Fruit fly (Drosophila melanogaster) whole organism, embryonic: ENCODE results near the gene osp.

Experiments
- CG10147 ChIP-seq: fragments of 200-800 bp; sonication (Bioruptor generic); optimal IDR thresholded peaks from 2 replicates; lab custom pipeline; 2019; ENCODE audit warnings: missing biosample characterization, mild to moderate bottlenecking, missing genetic modification characterization, moderate library complexity
- CG10431 ChIP-seq: fragments of 200-800 bp; sonication (Bioruptor generic); optimal IDR thresholded peaks from 3 replicates; lab custom pipeline; 2018; ENCODE audit warnings: missing biosample characterization, mild to moderate bottlenecking, missing genetic modification characterization
- CG10959 ChIP-seq: fragments of 200-800 bp; sonication (Bioruptor generic); IDR thresholded peaks from 2 replicates; pipeline ENCODE4 v1.3.6; 2022; ENCODE audit warnings: missing biosample characterization, missing genetic modification characterization
- CG10979 ChIP-seq: fragments of 200-800 bp; sonication (Bioruptor generic); optimal IDR thresholded peaks from 2 replicates; lab custom pipeline; 2018; ENCODE audit warnings: missing biosample characterization, mild to moderate bottlenecking, missing genetic modification characterization, moderate library complexity
- CG11504 ChIP-seq: fragments of 200-800 bp; sonication (Bioruptor generic); optimal IDR thresholded peaks from 3 replicates; lab custom pipeline; 2019; ENCODE audit warnings: missing biosample characterization, mild to moderate bottlenecking, missing genetic modification characterization, moderate library complexity
- CG11695 ChIP-seq: fragments of 200-800 bp; sonication (Bioruptor generic); IDR thresholded peaks from 3 replicates; pipeline ENCODE4 v1.3.6; 2022; ENCODE audit warnings: missing biosample characterization, missing genetic modification characterization
- CG1233 ChIP-seq: fragments of 200-800 bp; sonication (Bioruptor generic); optimal IDR thresholded peaks from 4 replicates; lab custom pipeline; 2018; ENCODE audit warnings: missing biosample characterization, mild to moderate bottlenecking, missing genetic modification characterization
- CG12659 ChIP-seq: fragments of 200-800 bp; sonication (Bioruptor generic); optimal IDR thresholded peaks from 3 replicates; lab custom pipeline; 2017; ENCODE audit warnings: mild to moderate bottlenecking, missing biosample characterization, missing genetic modification reagents, missing genetic modification characterization
- CG13287 ChIP-seq: fragments of 200-800 bp; sonication (Bioruptor generic); IDR thresholded peaks from 2 replicates; pipeline ENCODE4 v1.3.6; 2022; ENCODE audit warnings: missing biosample characterization, missing genetic modification characterization; ENCODE audit not compliant: partially characterized antibody
- CG15073 ChIP-seq: fragments of 200-800 bp; sonication (Bioruptor generic); optimal IDR thresholded peaks from 2 replicates; lab custom pipeline; 2016; ENCODE audit warnings: missing biosample characterization, missing genetic modification characterization
- CG15696 ChIP-seq: fragments of 200-800 bp; sonication (Bioruptor generic); optimal IDR thresholded peaks from 2 replicates; lab custom pipeline; 2019; ENCODE audit warnings: missing biosample characterization, mild to moderate bottlenecking, missing genetic modification characterization, moderate library complexity
- CG16863 ChIP-seq: fragments of 200-800 bp; sonication (Bioruptor generic); optimal IDR thresholded peaks from 3 replicates; lab custom pipeline; 2016; ENCODE audit warnings: missing biosample characterization, missing genetic modification characterization
- CG17568 ChIP-seq: fragments of 200-800 bp; sonication (Bioruptor generic); optimal IDR thresholded peaks from 2 replicates; lab custom pipeline; 2018; ENCODE audit warnings: missing biosample characterization, mild to moderate bottlenecking, missing genetic modification characterization, moderate library complexity
- CG17802 ChIP-seq: fragments of 200-800 bp; sonication (Bioruptor generic); optimal IDR thresholded peaks from 2 replicates; lab custom pipeline; 2018; ENCODE audit warnings: missing biosample characterization, mild to moderate bottlenecking, missing genetic modification characterization, moderate library complexity
- CG30403 ChIP-seq: fragments of 200-800 bp; sonication (Bioruptor generic); optimal IDR thresholded peaks from 3 replicates; lab custom pipeline; 2016; ENCODE audit warnings: missing biosample characterization, missing genetic modification characterization
- CG31365 ChIP-seq: fragments of 200-800 bp; sonication (Bioruptor generic); optimal IDR thresholded peaks from 2 replicates; lab custom pipeline; 2018; ENCODE audit warnings: missing biosample characterization, mild to moderate bottlenecking, missing genetic modification characterization
- CG3163 ChIP-seq: fragments of 200-800 bp; sonication (Bioruptor generic); optimal IDR thresholded peaks from 3 replicates; lab custom pipeline; 2016; ENCODE audit warnings: missing biosample characterization, missing genetic modification characterization
- CG33557 ChIP-seq: fragments of 200-800 bp; sonication (Bioruptor generic); optimal IDR thresholded peaks from 2 replicates; lab custom pipeline; 2019; ENCODE audit warnings: missing biosample characterization, mild to moderate bottlenecking, missing genetic modification characterization, moderate library complexity
- CG4328 ChIP-seq: fragments of 200-800 bp; sonication (Bioruptor generic); optimal IDR thresholded peaks from 3 replicates; lab custom pipeline; 2017; ENCODE audit warnings: missing biosample characterization, missing genetic modification reagents, missing genetic modification characterization
- CG4707 ChIP-seq: fragments of 200-800 bp; sonication (Bioruptor generic); optimal IDR thresholded peaks from 2 replicates; lab custom pipeline; 2018; ENCODE audit warnings: missing biosample characterization, mild to moderate bottlenecking, missing genetic modification characterization, moderate library complexity
- Drgx ChIP-seq: fragments of 200-800 bp; sonication (Bioruptor generic); IDR thresholded peaks from 2 replicates; pipeline ENCODE4 v1.3.6; 2022; ENCODE audit warnings: missing biosample characterization, missing genetic modification characterization
- Ets65A ChIP-seq: fragments of 200-800 bp; sonication (Bioruptor generic); peaks from one replicate; lab custom pipeline; 2016; ENCODE audit warnings: missing biosample characterization, missing genetic modification characterization
- Fer1 ChIP-seq: fragments of 200-800 bp; sonication (Bioruptor generic); optimal IDR thresholded peaks from 2 replicates; lab custom pipeline; 2017; ENCODE audit warnings: missing biosample characterization, mild to moderate bottlenecking, missing genetic modification characterization
- Jarid2 ChIP-seq: fragments of 200-800 bp; sonication (Bioruptor generic); optimal IDR thresholded peaks from 3 replicates; lab custom pipeline; 2017; ENCODE audit warnings: mild to moderate bottlenecking, missing biosample characterization, missing genetic modification reagents, missing genetic modification characterization
- Lhr ChIP-seq: fragments of 200-800 bp; sonication (Bioruptor generic); optimal IDR thresholded peaks from 3 replicates; lab custom pipeline; 2017; ENCODE audit warnings: mild to moderate bottlenecking, missing biosample characterization, missing genetic modification reagents, missing genetic modification characterization
- Max ChIP-seq: fragments of 200-800 bp; sonication (Bioruptor generic); optimal IDR thresholded peaks from 2 replicates; lab custom pipeline; 2016; ENCODE audit warnings: missing biosample characterization, mild to moderate bottlenecking, missing genetic modification characterization
- NC2β ChIP-seq: fragments of 200-800 bp; sonication (Bioruptor generic); optimal IDR thresholded peaks from 2 replicates; lab custom pipeline; 2016; ENCODE audit warnings: missing biosample characterization, missing genetic modification characterization
- Oli ChIP-seq: fragments of 200-800 bp; sonication (Bioruptor generic); optimal IDR thresholded peaks from 2 replicates; lab custom pipeline; 2018; ENCODE audit warnings: missing biosample characterization, mild to moderate bottlenecking, missing genetic modification characterization, moderate library complexity
- Ravus ChIP-seq: fragments of 200-800 bp; sonication (Bioruptor generic); IDR thresholded peaks from 2 replicates; pipeline ENCODE4 v1.3.6; 2022; ENCODE audit warnings: missing biosample characterization, missing genetic modification characterization
- Scr ChIP-seq: fragments of 200-800 bp; sonication (Bioruptor generic); IDR thresholded peaks from 2 replicates; pipeline ENCODE4 v1.3.6; 2022; ENCODE audit warnings: missing biosample characterization, missing genetic modification characterization; ENCODE audit not compliant: partially characterized antibody
- Usf ChIP-seq: fragments of 200-800 bp; sonication (Bioruptor generic); optimal IDR thresholded peaks from 2 replicates; lab custom pipeline; 2017; ENCODE audit warnings: missing genotype, missing biosample characterization, missing genetic modification characterization
- da ChIP-seq: fragments of 200-800 bp; sonication (Bioruptor generic); optimal IDR thresholded peaks from 2 replicates; lab custom pipeline; 2016; ENCODE audit warnings: missing biosample characterization, missing genetic modification characterization
- dmrt99B ChIP-seq: fragments of 200-800 bp; sonication (Bioruptor generic); optimal IDR thresholded peaks from 2 replicates; lab custom pipeline; 2018; ENCODE audit warnings: missing biosample characterization, mild to moderate bottlenecking, missing genetic modification characterization, moderate library complexity
- ewg ChIP-seq: fragments of 200-800 bp; sonication (Bioruptor generic); optimal IDR thresholded peaks from 3 replicates; lab custom pipeline; 2017; ENCODE audit warnings: mild to moderate bottlenecking, missing biosample characterization, missing genetic modification reagents, missing genetic modification characterization
- fd96Cb ChIP-seq: fragments of 200-800 bp; sonication (Bioruptor generic); optimal IDR thresholded peaks from 2 replicates; lab custom pipeline; 2018; ENCODE audit warnings: missing biosample characterization, mild to moderate bottlenecking, missing genetic modification characterization, moderate library complexity
- gce ChIP-seq: fragments of 200-800 bp; sonication (Bioruptor generic); IDR thresholded peaks from 3 replicates; pipeline ENCODE4 v1.3.6; 2022; ENCODE audit warnings: missing biosample characterization, missing genetic modification characterization
- gcm ChIP-seq: fragments of 200-800 bp; sonication (Bioruptor generic); optimal IDR thresholded peaks from 2 replicates; lab custom pipeline; 2019; ENCODE audit warnings: missing biosample characterization, mild to moderate bottlenecking, missing genetic modification characterization, moderate library complexity
- grn ChIP-seq: fragments of 200-800 bp; sonication (Bioruptor generic); optimal IDR thresholded peaks from 3 replicates; lab custom pipeline; 2017; ENCODE audit warnings: missing biosample characterization, missing genetic modification characterization
- jumu ChIP-seq: fragments of 200-800 bp; sonication (Bioruptor generic); optimal IDR thresholded peaks from 3 replicates; lab custom pipeline; 2016; ENCODE audit warnings: missing biosample characterization, missing genetic modification characterization
- peb ChIP-seq: fragments of 200-800 bp; sonication (Bioruptor generic); IDR thresholded peaks from 2 replicates; pipeline ENCODE4 v1.3.6; 2022; ENCODE audit warnings: missing biosample characterization, missing genetic modification characterization
- pros ChIP-seq: fragments of 200-800 bp; sonication (Bioruptor generic); optimal IDR thresholded peaks from 3 replicates; lab custom pipeline; 2019; ENCODE audit warnings: missing biosample characterization, mild to moderate bottlenecking, missing genetic modification characterization, moderate library complexity
- row ChIP-seq: fragments of 200-800 bp; sonication (Bioruptor generic); IDR thresholded peaks from 3 replicates; pipeline ENCODE4 v1.3.6; 2022; ENCODE audit warnings: missing biosample characterization, missing genetic modification characterization
- sc ChIP-seq, 3 experiments: fragments of >200 bp in 2 of 3; fragments of 200-800 bp in 1 of 3; sonication (Bioruptor generic) in 1 of 3; optimal IDR thresholded peaks; 2 replicates in 2 of 3; 3 replicates in 1 of 3; lab custom pipeline; 2017; ENCODE audit warnings: mild to moderate bottlenecking in 1 of 3, missing biosample characterization in 1 of 3, missing genetic modification characterization in 1 of 3, missing genetic modification reagents in 1 of 3
- sim ChIP-seq: fragments of 200-800 bp; sonication (Bioruptor generic); IDR thresholded peaks from 2 replicates; pipeline ENCODE4 v1.3.6; 2022; ENCODE audit warnings: missing biosample characterization, missing genetic modification characterization
- ssp ChIP-seq: fragments of 200-800 bp; sonication (Bioruptor generic); IDR thresholded peaks from 2 replicates; pipeline ENCODE4 v1.3.6; 2022; ENCODE audit warnings: missing biosample characterization, missing genetic modification characterization
- ttk ChIP-seq: fragments of 200-800 bp; sonication (Bioruptor generic); IDR thresholded peaks from 2 replicates; pipeline ENCODE4 v2.1.2; 2022; ENCODE audit warnings: missing biosample characterization, missing genetic modification characterization
- twi ChIP-seq: fragments of 200-800 bp; optimal IDR thresholded peaks from 2 replicates; lab custom pipeline; 2019; ENCODE audit warnings: missing biosample characterization, mild to moderate bottlenecking, missing genetic modification characterization, moderate library complexity
- wdn ChIP-seq: fragments of 200-800 bp; sonication (Bioruptor generic); IDR thresholded peaks from 2 replicates; pipeline ENCODE4 v1.3.6; 2022; ENCODE audit warnings: missing biosample characterization, missing genetic modification characterization
- zen2 ChIP-seq: fragments of 200-800 bp; sonication (Bioruptor generic); IDR thresholded peaks from 3 replicates; pipeline ENCODE4 v1.3.6; 2022; ENCODE audit warnings: missing biosample characterization, missing genetic modification characterization; ENCODE audit not compliant: partially characterized antibody

osp gene

DNA sequence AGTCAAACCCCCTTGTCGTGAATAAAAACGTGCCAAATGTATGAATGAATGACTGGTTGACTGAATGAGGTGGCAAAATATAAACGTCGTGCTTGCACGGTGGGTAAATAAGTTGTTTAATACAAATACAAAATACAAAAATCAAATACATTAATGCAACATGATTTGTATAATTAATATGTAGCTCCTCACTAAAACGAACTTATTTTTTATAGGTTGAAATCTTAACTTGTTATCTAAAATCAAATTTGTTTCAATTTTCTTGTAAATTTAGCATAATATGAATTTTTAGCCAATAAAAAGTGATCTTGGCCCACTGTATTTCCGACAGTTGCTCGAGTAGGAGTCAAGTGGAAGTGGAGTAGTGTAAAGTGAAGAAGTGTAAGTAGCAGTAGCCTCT, 8.8 kb upstream of the osp start (continued):
- TF ChIP-seq CG17568 (GFP tag; lab: Kevin White, UChicago) (no peak), Usf (GFP tag; lab: Kevin White, UChicago) (no peak), CG10431 (GFP tag; lab: Kevin White, UChicago) (no peak), CG12659 (peak; percentile 1), CG30403 (no peak), sim (no peak), CG4707 (GFP tag; lab: Kevin White, UChicago) (peak; percentile 25), Scr (GFP tag; lab: Robert Waterston, UW) (no peak), CG15073 (no peak), NC2β (no peak), CG11504 (tag; lab: Kevin White, UChicago) (peak; percentile 50), Lhr (no peak), CG1233 (GFP tag; lab: Kevin White, UChicago) (no peak), ssp (GFP tag; lab: Robert Waterston, UW) (no peak), peb (GFP tag; lab: Robert Waterston, UW) (no peak), dmrt99B (peak; percentile 53), pros (GFP tag; lab: Kevin White, UChicago) (no peak), row (GFP tag; lab: Robert Waterston, UW) (peak; percentile 54; the same call in 1 of the 3 replicates), Max (no peak)

- TF ChIP-seq zen2 (GFP tag; lab: Robert Waterston, UW) (no peak), gcm (no peak), Drgx (GFP tag; lab: Robert Waterston, UW) (no peak), CG17802 (tag; lab: Kevin White, UChicago) (no peak), fd96Cb (tag; lab: Kevin White, UChicago) (no peak), CG15696 (tag; lab: Kevin White, UChicago) (no peak), ttk (GFP tag; lab: Robert Waterston, UW) (no peak), Ets65A (no peak), CG16863 (no peak)
These were observed 4.5 kb upstream of the osp start for dm6 chr2L:14693620-14694019.

- no peak for TF ChIP-seq Usf (GFP tag; lab: Kevin White, UChicago)
- TF ChIP-seq Oli: peak; percentile 7
- TF ChIP-seq sc (optimal IDR thresholded peaks at IDR 0.05; lab: Kevin White, UChicago): no peak
- peak; percentile 26 for TF ChIP-seq sc (GFP tag; optimal IDR thresholded peaks at IDR 0.05; lab: Kevin White, UChicago)
- TF ChIP-seq twi (tag; lab: Kevin White, UChicago): peak; percentile 42
- TF ChIP-seq Drgx (GFP tag; lab: Robert Waterston, UW): no peak
- no peak for TF ChIP-seq wdn (GFP tag; lab: Robert Waterston, UW)
- TF ChIP-seq CG33557: peak; percentile 30
- TF ChIP-seq CG10979 (tag; lab: Kevin White, UChicago): peak; percentile 70
- no peak for TF ChIP-seq ewg
- peak; percentile 18; the same call in 1 of the 3 replicates for TF ChIP-seq CG11695 (GFP tag; lab: Robert Waterston, UW)
- TF ChIP-seq CG3163 (GFP tag; lab: Kevin White, UChicago): no peak
- no peak for TF ChIP-seq CG31365 (tag; lab: Kevin White, UChicago)
- no peak for TF ChIP-seq CG4328 (GFP tag; lab: Kevin White, UChicago)
- TF ChIP-seq Fer1 (GFP tag; lab: Kevin White, UChicago): no peak
- no peak for TF ChIP-seq gce
- no peak for TF ChIP-seq CG13287
- no peak for TF ChIP-seq da (GFP tag; lab: Kevin White, UChicago)
- peak; percentile 47; the same call in 1 of the 2 replicates for TF ChIP-seq CG10959 (GFP tag; lab: Robert Waterston, UW)
- TF ChIP-seq grn (GFP tag; lab: Kevin White, UChicago): no peak
- no peak for TF ChIP-seq Jarid2 (GFP tag; lab: Kevin White, UChicago)
- TF ChIP-seq Ravus (GFP tag; lab: Robert Waterston, UW): no peak
- TF ChIP-seq CG10147 (GFP tag; lab: Kevin White, UChicago): no peak
- peak; percentile 18 for TF ChIP-seq dmrt99B
- no peak for TF ChIP-seq jumu (GFP tag; lab: Kevin White, UChicago)
These were observed 1.7 kb upstream of the osp start for dm6 chr2L:14690791-14691190.
